Worm (Caenorhabditis elegans): Measurements from ENCODE around the gene F29G6.1.

Gene F29G6.1

ce11 chrX:11556194-11556739 is 54.2 kb downstream of the F29G6.1 start, which contains the start of gene C35C5.10:
TSS of gene C35C5.10 (plus strand) at chrX:11556244.
- TF ChIP-seq C34B4.2 (tag; optimal IDR thresholded peaks at IDR 0.05) (no peak), elt-2 (tag; optimal IDR thresholded peaks at IDR 0.05) (peak; percentile 70), pqm-1 (tag; optimal IDR thresholded peaks at IDR 0.05) (peak; percentile 32)

DNA sequence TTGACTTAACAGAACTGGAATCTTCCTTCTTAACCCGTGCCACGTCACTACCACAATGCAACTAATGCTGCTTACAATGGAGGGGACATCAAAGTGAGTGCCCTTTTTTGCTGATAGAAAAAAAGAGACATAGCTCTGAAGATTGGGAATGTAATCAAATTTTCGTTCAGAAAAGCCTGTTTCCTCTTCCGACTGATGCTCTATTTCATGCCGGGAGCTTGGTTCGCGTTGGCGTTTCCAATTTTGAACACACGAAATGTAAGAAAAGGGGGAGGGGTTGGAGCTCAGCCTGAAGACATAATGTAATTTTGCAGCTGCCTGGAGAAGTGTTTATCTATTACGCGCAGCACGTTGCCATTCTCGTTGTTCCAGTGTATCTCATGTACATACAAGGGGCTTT is 56.1 kb downstream of the F29G6.1 start:
- TF ChIP-seq sptf-1 (tag; optimal IDR thresholded peaks at IDR 0.05) = no peak
- no peak for TF ChIP-seq efl-3 (GFP tag; optimal IDR thresholded peaks at IDR 0.05)
- no peak for TF ChIP-seq mef-2 (tag; optimal IDR thresholded peaks at IDR 0.05)
- TF ChIP-seq dpl-1 (GFP tag; optimal IDR thresholded peaks at IDR 0.05) = no peak
- no peak for TF ChIP-seq fos-1 (tag; optimal IDR thresholded peaks at IDR 0.05)
- no peak for TF ChIP-seq mep-1 (tag; optimal IDR thresholded peaks at IDR 0.05)
- no peak for TF ChIP-seq ceh-90 (tag; optimal IDR thresholded peaks at IDR 0.05)
- TF ChIP-seq fkh-10 (GFP tag; optimal IDR thresholded peaks at IDR 0.05) = peak; percentile 87
- no peak for TF ChIP-seq skn-1 (tag; optimal IDR thresholded peaks at IDR 0.05)
- no peak for TF ChIP-seq xbp-1 (tag; optimal IDR thresholded peaks at IDR 0.05)
- TF ChIP-seq lir-3 (tag; optimal IDR thresholded peaks at IDR 0.05; ENCODE audit: poor library complexity) = no peak
- no peak for TF ChIP-seq elt-3 (tag; optimal IDR thresholded peaks at IDR 0.05)
- TF ChIP-seq elt-2 (tag; optimal IDR thresholded peaks at IDR 0.05) = no peak
- TF ChIP-seq nhr-19 (GFP tag; conservative IDR thresholded peaks at IDR 0.05) = no peak
- no peak for TF ChIP-seq ztf-11 (tag; optimal IDR thresholded peaks at IDR 0.05)
- TF ChIP-seq egl-27 (tag; optimal IDR thresholded peaks at IDR 0.05) = no peak
- no peak for TF ChIP-seq blmp-1 (tag; optimal IDR thresholded peaks at IDR 0.05)
- TF ChIP-seq alr-1 (tag; optimal IDR thresholded peaks at IDR 0.05; ENCODE audit: borderline replicate concordance) = no peak
- no peak for TF ChIP-seq grh-1 (GFP tag; IDR thresholded peaks at IDR 0.05)
- TF ChIP-seq pqm-1 (tag; optimal IDR thresholded peaks at IDR 0.05) = no peak
- no peak for TF ChIP-seq egl-13 (tag; optimal IDR thresholded peaks at IDR 0.05)
- TF ChIP-seq rnt-1 (tag; optimal IDR thresholded peaks at IDR 0.05) = no peak
- no peak for TF ChIP-seq efl-1 (optimal IDR thresholded peaks at IDR 0.05)
- TF ChIP-seq efl-1 (GFP tag; optimal IDR thresholded peaks at IDR 0.05 in 1 of 2) = peak in 1 of 2 experiments; percentile 76
- no peak for TF ChIP-seq nhr-28 (tag; optimal IDR thresholded peaks at IDR 0.05)
- peak; percentile 60 for TF ChIP-seq ces-1 (GFP tag; optimal IDR thresholded peaks at IDR 0.05)
- TF ChIP-seq lin-13 (GFP tag; optimal IDR thresholded peaks at IDR 0.05) = no peak
- peak; percentile 64 for TF ChIP-seq lin-14 (GFP tag; optimal IDR thresholded peaks at IDR 0.05)
- TF ChIP-seq zag-1 (tag; optimal IDR thresholded peaks at IDR 0.05) = no peak
- TF ChIP-seq lin-15B (tag; optimal IDR thresholded peaks at IDR 0.05) = no peak
- no peak for TF ChIP-seq nhr-237 (tag; optimal IDR thresholded peaks at IDR 0.05)
